Fruit fly (Drosophila melanogaster): ENCODE results near the gene CG11251.

DNA sequence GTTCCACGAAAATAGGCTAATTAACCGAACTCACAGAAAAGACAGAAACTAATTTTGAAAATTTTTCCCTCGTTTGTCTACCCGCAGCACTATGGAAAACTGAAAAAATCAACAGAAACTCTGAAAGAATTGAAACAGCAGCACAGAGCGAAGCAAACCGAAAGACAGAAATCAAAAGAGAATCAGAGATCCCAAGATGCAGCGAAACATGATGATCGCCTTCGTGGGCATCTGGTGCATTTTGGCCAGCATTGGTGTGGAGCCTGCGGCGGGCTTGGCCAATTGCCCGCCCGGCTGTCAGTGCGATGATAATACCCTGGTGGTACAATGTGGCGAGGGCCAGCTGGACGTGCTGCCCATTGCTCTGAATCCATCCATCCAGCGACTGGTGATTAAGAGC is 25.3 kb upstream of the CG11251 start:
- TF ChIP-seq Ets98B (GFP tag; IDR thresholded peaks at IDR 0.05) (no peak), rn (GFP tag; IDR thresholded peaks at IDR 0.05) (no peak), EcR (GFP tag; optimal IDR thresholded peaks at IDR 0.05) (no peak), Pif1A (GFP tag; optimal IDR thresholded peaks at IDR 0.05) (no peak), CG34367 (tag; optimal IDR thresholded peaks at IDR 0.05) (no peak), CG10348 (GFP tag; IDR thresholded peaks at IDR 0.05) (no peak), D1 (tag; optimal IDR thresholded peaks at IDR 0.05) (no peak), CG9948 (tag; optimal IDR thresholded peaks at IDR 0.05) (no peak)

Data from whole organism, pupa.